Worm (Caenorhabditis elegans): ENCODE data around the gene W09G12.8.

- no peak for TF ChIP-seq ets-5 (GFP tag; IDR thresholded peaks at IDR 0.05)
- no peak for TF ChIP-seq nhr-77 (tag; optimal IDR thresholded peaks at IDR 0.05)
- no peak for TF ChIP-seq snpc-4 (tag; optimal IDR thresholded peaks at IDR 0.05)
- no peak for TF ChIP-seq ceh-82 (tag; optimal IDR thresholded peaks at IDR 0.05)
- no peak for TF ChIP-seq ztf-11 (tag; optimal IDR thresholded peaks at IDR 0.05)
- TF ChIP-seq elt-2 (tag; optimal IDR thresholded peaks at IDR 0.05), result no peak
- TF ChIP-seq lsy-2 (tag; optimal IDR thresholded peaks at IDR 0.05), result peak in 1 of 2 experiments; percentile 28
Observed at ce11 chrIV:1277067-1277466, 51.1 kb downstream of the W09G12.8 start.
